Worm (Caenorhabditis elegans) whole organism, L1 larva: Measurements from ENCODE around the gene sru-4.

Experiments used
- aha-1 ChIP-seq: fragments of 150-350 bp; optimal IDR thresholded peaks from 2 replicates; lab custom pipeline; 2014; ENCODE audit warnings: missing biosample characterization, missing genetic modification characterization
- ceh-63 ChIP-seq: fragments of 200-800 bp; sonication (Bioruptor generic); optimal IDR thresholded peaks from 2 replicates; lab custom pipeline; 2018; ENCODE audit warnings: mild to moderate bottlenecking, missing genetic modification characterization, missing compliant biosample characterization
- mdl-1 ChIP-seq, 2 experiments: fragments of 150-350 bp; optimal IDR thresholded peaks; 2 replicates each; lab custom pipeline; 2014 to 2017; ENCODE audit warnings: missing biosample characterization in 2 of 2, missing genetic modification characterization in 2 of 2, inconsistent platforms in 1 of 2
- nhr-12 ChIP-seq: sonication (generic microtip); optimal IDR thresholded peaks from 2 replicates; lab custom pipeline; 2017; ENCODE audit warnings: missing biosample characterization, missing genetic modification characterization
- nhr-19 ChIP-seq: fragments of 200-800 bp; sonication (Bioruptor generic); conservative IDR thresholded peaks from 2 replicates; pipeline ENCODE4 v1.3.6; 2022; ENCODE audit warnings: missing genetic modification characterization, missing compliant biosample characterization
- nhr-77 ChIP-seq: fragments of 150-350 bp; optimal IDR thresholded peaks from 2 replicates; lab custom pipeline; 2014; ENCODE audit warnings: missing biosample characterization, missing genetic modification characterization
- pag-3 ChIP-seq: sonication (generic microtip); optimal IDR thresholded peaks from 2 replicates; lab custom pipeline; 2017; ENCODE audit warnings: missing genetic modification characterization, mild to moderate bottlenecking, missing compliant biosample characterization, antibody characterized with exemption, borderline replicate concordance; ENCODE audit not compliant: insufficient read depth
- rnt-1 ChIP-seq: sonication (generic microtip); optimal IDR thresholded peaks from 2 replicates; lab custom pipeline; 2016; ENCODE audit warnings: mild to moderate bottlenecking, missing genetic modification characterization, moderate library complexity, missing compliant biosample characterization
- ztf-4 ChIP-seq: fragments of 150-350 bp; optimal IDR thresholded peaks from 2 replicates; lab custom pipeline; 2014; ENCODE audit warnings: missing biosample characterization, missing genetic modification characterization

DNA sequence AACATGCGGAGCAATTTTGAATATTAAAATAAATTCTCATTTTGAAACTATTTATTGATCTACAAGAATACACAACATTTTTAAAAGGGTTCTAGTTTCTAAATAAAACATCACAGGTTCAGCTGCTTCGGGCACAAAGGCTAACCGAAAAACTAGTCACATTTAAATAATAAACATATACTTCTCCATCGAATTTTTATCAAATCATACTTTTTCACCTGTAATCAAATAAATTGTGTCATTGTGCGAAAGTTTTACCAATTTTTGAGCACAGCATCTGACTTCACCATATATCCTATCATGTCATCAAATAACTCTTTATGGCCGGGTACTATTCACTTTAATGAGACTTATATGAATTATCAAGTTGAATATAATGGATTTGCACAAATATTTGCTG is 7.9 kb upstream of the sru-4 start, which contains the start of gene sru-6:
- no peak for TF ChIP-seq mdl-1 (tag; optimal IDR thresholded peaks at IDR 0.05; lab: Kevin White, UChicago)
- no peak for TF ChIP-seq aha-1 (tag; lab: Kevin White, UChicago)
- TF ChIP-seq ceh-63 (GFP tag; lab: Kevin White, UChicago): no peak
- no peak for TF ChIP-seq ztf-4 (tag; lab: Kevin White, UChicago)
- TF ChIP-seq nhr-77: no peak
- no peak for TF ChIP-seq nhr-12 (tag; lab: Kevin White, UChicago)
- TF ChIP-seq nhr-19 (GFP tag; lab: Robert Waterston, UW): no peak
- no peak for TF ChIP-seq pag-3 (tag; lab: Kevin White, UChicago)
- TF ChIP-seq rnt-1 (tag; lab: Kevin White, UChicago): no peak
